Worm (Caenorhabditis elegans) whole organism, L4/young adult: ENCODE data around the gene F57A8.1.

Experiments
- W03F9.2 ChIP-seq: fragments of 150-350 bp; optimal IDR thresholded peaks from 2 replicates; lab custom pipeline; 2014; ENCODE audit warnings: missing biosample characterization, missing genetic modification characterization
- dao-5 ChIP-seq: sonication (generic microtip); optimal IDR thresholded peaks from 2 replicates; lab custom pipeline; 2016; ENCODE audit warnings: missing genotype, missing genetic modification characterization, moderate library complexity, missing compliant biosample characterization

DNA sequence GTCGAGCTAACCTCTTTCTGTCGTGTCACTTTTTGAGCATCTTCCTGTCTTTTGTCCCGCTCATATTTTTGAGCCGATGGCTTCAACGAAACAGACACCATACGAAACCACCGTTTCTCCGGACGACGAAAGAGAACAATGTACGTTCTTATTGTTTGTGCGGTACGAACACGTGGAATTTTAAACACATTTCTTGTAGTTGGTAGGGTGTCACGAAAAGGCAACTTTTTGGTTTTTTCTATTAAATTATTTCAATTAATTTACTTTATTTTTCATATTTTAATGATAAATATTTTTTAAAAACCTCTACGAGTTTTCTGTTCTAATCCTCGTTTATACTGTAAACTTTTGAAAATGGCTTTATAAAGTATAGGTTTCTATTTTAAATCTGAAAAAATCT, 54.0 kb downstream of the F57A8.1 start, which contains the start of gene R04B5.11:
- TF ChIP-seq W03F9.2 (tag; lab: Kevin White, UChicago) (no peak), dao-5 (tag; lab: Kevin White, UChicago) (no peak)
